Worm (Caenorhabditis elegans) whole organism, mixed stage, embryonic: ENCODE data around the gene R10E9.4.
A peak's percentile ranks its signal among the peaks of the same experiment; 100 is the strongest.

ENCODE experiments used
- M03D4.4 ChIP-seq: sonication (generic microtip); optimal IDR thresholded peaks from 2 replicates; lab custom pipeline; 2017; ENCODE audit warnings: mild to moderate bottlenecking, missing genetic modification characterization, missing compliant biosample characterization
- bed-3 ChIP-seq: fragments of 200-800 bp; sonication (Bioruptor generic); optimal IDR thresholded peaks from 3 replicates; lab custom pipeline; 2018; ENCODE audit warnings: mild to moderate bottlenecking, missing genetic modification characterization, moderate library complexity, missing compliant biosample characterization
- blmp-1 ChIP-seq: fragments of 150-350 bp; optimal IDR thresholded peaks from 2 replicates; lab custom pipeline; 2014; ENCODE audit warnings: missing biosample characterization, missing genetic modification characterization
- ceh-39 ChIP-seq: fragments of 150-350 bp; optimal IDR thresholded peaks from 2 replicates; lab custom pipeline; 2014; ENCODE audit warnings: missing biosample characterization, missing genetic modification characterization
- ceh-43 ChIP-seq: fragments of 200-800 bp; sonication (Bioruptor generic); optimal IDR thresholded peaks from 2 replicates; lab custom pipeline; 2018; ENCODE audit warnings: mild to moderate bottlenecking, missing genetic modification characterization, moderate library complexity, missing compliant biosample characterization
- ceh-83 ChIP-seq: fragments of 200-800 bp; sonication (Bioruptor generic); optimal IDR thresholded peaks from 2 replicates; lab custom pipeline; 2018; ENCODE audit warnings: mild to moderate bottlenecking, missing genetic modification characterization, missing compliant biosample characterization
- ces-1 ChIP-seq: fragments of 150-350 bp; optimal IDR thresholded peaks from 2 replicates; lab custom pipeline; 2014; ENCODE audit warnings: missing biosample characterization, missing genetic modification reagents, missing genetic modification characterization
- elt-1 ChIP-seq: sonication (generic microtip); optimal IDR thresholded peaks from 2 replicates; lab custom pipeline; 2017; ENCODE audit warnings: missing genetic modification characterization, mild to moderate bottlenecking, missing compliant biosample characterization, antibody characterized with exemption, moderate library complexity, borderline replicate concordance; ENCODE audit not compliant: insufficient read depth
- elt-3 ChIP-seq: fragments of 150-350 bp; optimal IDR thresholded peaks from 2 replicates; lab custom pipeline; 2014; ENCODE audit warnings: missing biosample characterization, missing genetic modification characterization
- ham-2 ChIP-seq: fragments of 200-800 bp; sonication (Bioruptor generic); optimal IDR thresholded peaks from 2 replicates; lab custom pipeline; 2018; ENCODE audit warnings: mild to moderate bottlenecking, missing genetic modification characterization, missing compliant biosample characterization
- hlh-1 ChIP-seq: fragments of 150-350 bp; optimal IDR thresholded peaks from 2 replicates; lab custom pipeline; 2014; ENCODE audit warnings: missing biosample characterization, missing genetic modification reagents, missing genetic modification characterization
- lin-32 ChIP-seq: fragments of 200-800 bp; sonication (Bioruptor generic); optimal IDR thresholded peaks from 2 replicates; lab custom pipeline; 2018; ENCODE audit warnings: mild to moderate bottlenecking, missing genetic modification characterization, missing compliant biosample characterization
- lsy-2 ChIP-seq: fragments of 150-350 bp; optimal IDR thresholded peaks from 2 replicates; lab custom pipeline; 2014; ENCODE audit warnings: missing biosample characterization, missing genetic modification characterization
- mep-1 ChIP-seq: fragments of 150-350 bp; optimal IDR thresholded peaks from 2 replicates; lab custom pipeline; 2017; ENCODE audit warnings: missing biosample characterization, missing genetic modification reagents, missing genetic modification characterization, inconsistent platforms
- nhr-2 ChIP-seq: fragments of 150-350 bp; optimal IDR thresholded peaks from 2 replicates; lab custom pipeline; 2014; ENCODE audit warnings: missing biosample characterization, missing genetic modification characterization
- nhr-237 ChIP-seq: fragments of 150-350 bp; optimal IDR thresholded peaks from 2 replicates; lab custom pipeline; 2014; ENCODE audit warnings: missing biosample characterization, missing genetic modification characterization
- nhr-28 ChIP-seq: fragments of 150-350 bp; optimal IDR thresholded peaks from 2 replicates; lab custom pipeline; 2014; ENCODE audit warnings: missing biosample characterization, missing genetic modification characterization
- nhr-76 ChIP-seq: sonication (generic microtip); optimal IDR thresholded peaks from 2 replicates; lab custom pipeline; 2017; ENCODE audit warnings: missing biosample characterization, missing genetic modification characterization
- pha-4 ChIP-seq: fragments of 150-350 bp; optimal IDR thresholded peaks from 2 replicates; lab custom pipeline; 2018; ENCODE audit warnings: missing biosample characterization, missing genetic modification reagents, missing genetic modification characterization
- sem-2 ChIP-seq: fragments of 200-800 bp; sonication (Bioruptor generic); optimal IDR thresholded peaks from 2 replicates; lab custom pipeline; 2018; ENCODE audit warnings: mild to moderate bottlenecking, missing genetic modification characterization, missing compliant biosample characterization
- snpc-4 ChIP-seq: fragments of 150-350 bp; optimal IDR thresholded peaks from 2 replicates; lab custom pipeline; 2014; ENCODE audit warnings: missing biosample characterization, missing genetic modification characterization
- tbx-8 ChIP-seq: fragments of 200-800 bp; sonication (Bioruptor generic); optimal IDR thresholded peaks from 2 replicates; lab custom pipeline; 2018; ENCODE audit warnings: mild to moderate bottlenecking, missing genetic modification characterization, moderate library complexity, missing compliant biosample characterization
- unc-120 ChIP-seq: sonication (generic microtip); optimal IDR thresholded peaks from 2 replicates; lab custom pipeline; 2017; ENCODE audit warnings: missing genetic modification characterization, missing compliant biosample characterization; ENCODE audit not compliant: poor library complexity, severe bottlenecking
- unc-39 ChIP-seq: fragments of 150-350 bp; optimal IDR thresholded peaks from 2 replicates; lab custom pipeline; 2014; ENCODE audit warnings: missing biosample characterization, missing genetic modification characterization
- unc-62 ChIP-seq: fragments of 150-350 bp; optimal IDR thresholded peaks from 2 replicates; lab custom pipeline; 2014; ENCODE audit warnings: missing biosample characterization, missing genetic modification reagents, missing genetic modification characterization
- zip-8 ChIP-seq: fragments of 150-350 bp; optimal IDR thresholded peaks from 2 replicates; lab custom pipeline; 2014; ENCODE audit warnings: missing biosample characterization, missing genetic modification characterization
- ztf-11 ChIP-seq: fragments of 150-350 bp; optimal IDR thresholded peaks from 2 replicates; lab custom pipeline; 2014; ENCODE audit warnings: missing biosample characterization, missing genetic modification characterization

Gene R10E9.4

DNA sequence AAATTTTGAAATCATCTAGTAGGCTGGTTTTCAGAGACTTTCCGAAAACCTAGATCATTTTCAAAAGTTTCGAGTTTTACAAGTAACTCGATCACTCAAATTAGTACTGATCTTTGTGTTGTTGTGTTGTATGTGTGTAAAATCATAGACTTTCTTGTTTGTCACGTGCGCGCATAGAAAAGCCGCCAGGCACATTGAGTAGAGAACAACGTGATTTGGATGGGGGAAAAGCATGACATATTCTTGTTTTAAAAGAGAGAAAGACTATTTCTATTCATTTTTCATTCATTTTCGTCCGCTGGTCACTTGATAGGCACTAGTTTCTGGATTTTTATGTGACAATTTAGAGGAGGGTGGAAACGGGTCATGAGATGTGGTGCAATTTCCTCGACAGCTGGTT lies 18.4 kb downstream of the R10E9.4 start:
- no peak for TF ChIP-seq ztf-11
- TF ChIP-seq ham-2 (GFP tag; lab: Kevin White, UChicago): no peak
- TF ChIP-seq elt-3 (tag; lab: Kevin White, UChicago): no peak
- TF ChIP-seq nhr-28 (tag; lab: Kevin White, UChicago): no peak
- no peak for TF ChIP-seq mep-1 (tag; lab: Kevin White, UChicago)
- no peak for TF ChIP-seq nhr-76 (tag; lab: Kevin White, UChicago)

DNA sequence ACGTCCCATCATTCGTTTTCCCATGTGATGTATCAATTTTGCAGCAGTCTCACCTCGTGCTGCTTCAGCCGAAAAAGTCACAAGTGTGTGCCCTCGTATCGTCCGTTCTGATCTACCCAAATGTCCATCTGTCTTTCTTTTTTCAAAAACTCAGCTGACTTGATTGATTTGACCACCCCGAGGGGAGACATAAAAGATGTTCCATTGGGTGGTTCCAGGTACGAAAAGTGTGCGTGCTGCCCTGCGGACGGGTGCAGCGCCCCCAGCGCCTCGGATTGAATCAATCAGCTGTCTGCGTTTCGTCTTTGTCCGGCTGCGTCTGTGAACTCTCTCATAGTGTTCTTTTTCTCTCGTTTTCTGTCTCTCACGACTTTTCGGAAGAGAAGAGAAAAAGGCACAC lies 19.4 kb downstream of the R10E9.4 start:
- TF ChIP-seq unc-120 (peak; percentile 18), ces-1 (GFP tag; lab: Kevin White, UChicago) (peak; percentile 62), lin-32 (GFP tag; lab: Kevin White, UChicago) (no peak), hlh-1 (tag; lab: Kevin White, UChicago) (peak; percentile 21), unc-62 (GFP tag; lab: Kevin White, UChicago) (peak; percentile 27)

DNA sequence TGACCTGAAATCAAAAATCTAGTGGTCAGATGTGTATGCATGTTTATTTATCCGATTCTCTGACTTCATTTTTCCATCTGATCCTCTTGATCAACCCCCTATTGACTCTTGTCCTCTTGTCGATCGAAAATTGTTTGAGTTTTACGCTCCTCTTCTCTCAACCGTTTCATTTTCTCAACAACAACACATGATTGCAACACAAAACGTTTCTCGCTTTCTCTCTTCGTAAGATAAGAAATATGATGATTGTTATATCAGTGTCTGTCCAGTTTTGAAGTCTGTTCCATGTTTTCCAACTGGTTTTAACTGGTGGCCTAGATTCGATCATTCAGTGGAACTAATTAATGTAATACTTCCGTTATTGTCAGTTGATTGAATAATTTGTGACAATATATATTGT lies 20.5 kb downstream of the R10E9.4 start:
- TF ChIP-seq nhr-28 (tag; lab: Kevin White, UChicago) (no peak), unc-62 (GFP tag; lab: Kevin White, UChicago) (peak; percentile 34)

DNA sequence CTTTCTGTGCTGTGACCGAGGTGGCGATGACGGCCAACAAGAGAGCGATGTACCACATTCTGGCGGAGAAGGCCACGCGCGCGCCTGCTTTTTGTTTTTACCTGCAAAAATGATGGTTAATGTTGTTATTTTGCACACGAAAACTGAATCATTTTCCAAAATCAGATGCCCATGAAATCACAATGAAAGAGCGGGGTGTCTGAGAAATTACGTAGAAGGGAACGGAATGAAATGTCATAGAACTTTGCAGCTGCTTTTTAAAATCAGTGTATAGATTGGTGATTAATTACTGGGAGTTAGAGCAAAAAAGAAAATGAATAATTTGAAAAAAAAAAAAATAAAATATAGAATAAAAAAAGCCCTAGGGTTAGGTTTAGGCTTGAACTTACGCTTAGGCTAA lies 36.8 kb downstream of the R10E9.4 start, which contains the start of gene npl-10:
Gene npl-10, minus strand, starts transcription at position 101 of the 400 bp plus-strand sequence.
- TF ChIP-seq pha-4 (tag; lab: Kevin White, UChicago) (no peak), M03D4.4 (no peak)

DNA sequence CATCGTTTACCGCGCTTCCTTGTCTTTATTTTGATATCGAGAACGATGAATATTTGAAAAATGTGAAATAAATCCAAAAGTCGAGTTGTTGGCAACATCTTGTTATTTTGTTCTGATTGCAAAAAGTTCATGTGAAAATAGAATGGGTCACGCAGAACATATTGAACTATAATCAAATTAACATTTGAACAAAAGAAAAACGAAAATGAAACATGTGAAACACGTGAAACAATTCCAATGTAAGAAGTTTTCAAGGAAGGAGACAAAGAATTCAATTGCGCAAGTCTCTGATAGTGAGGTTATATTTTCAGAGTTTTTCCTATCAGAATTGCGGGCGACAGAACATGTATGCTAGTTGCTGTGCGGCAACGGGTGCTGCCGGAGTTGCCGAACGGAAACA lies 41.2 kb downstream of the R10E9.4 start, which contains the start of gene F37A8.2:
Gene F37A8.2, minus strand, starts transcription at position 101 of the 400 bp plus-strand sequence.
- TF ChIP-seq unc-39 (tag; lab: Kevin White, UChicago): no peak
- TF ChIP-seq unc-62 (GFP tag; lab: Kevin White, UChicago): no peak
- no peak for TF ChIP-seq nhr-76 (tag; lab: Kevin White, UChicago)
- no peak for TF ChIP-seq zip-8 (tag; lab: Kevin White, UChicago)
- TF ChIP-seq hlh-1 (tag; lab: Kevin White, UChicago): no peak
- no peak for TF ChIP-seq lin-32 (GFP tag; lab: Kevin White, UChicago)
- TF ChIP-seq tbx-8 (GFP tag; lab: Kevin White, UChicago): no peak
- no peak for TF ChIP-seq ceh-43 (GFP tag; lab: Kevin White, UChicago)
- no peak for TF ChIP-seq ceh-39 (tag; lab: Kevin White, UChicago)
- no peak for TF ChIP-seq nhr-28 (tag; lab: Kevin White, UChicago)
- no peak for TF ChIP-seq snpc-4 (tag; lab: Kevin White, UChicago)
- no peak for TF ChIP-seq unc-120
- no peak for TF ChIP-seq ztf-11
- no peak for TF ChIP-seq nhr-2 (tag; lab: Kevin White, UChicago)
- no peak for TF ChIP-seq sem-2 (GFP tag; lab: Kevin White, UChicago)
- TF ChIP-seq M03D4.4: no peak

DNA sequence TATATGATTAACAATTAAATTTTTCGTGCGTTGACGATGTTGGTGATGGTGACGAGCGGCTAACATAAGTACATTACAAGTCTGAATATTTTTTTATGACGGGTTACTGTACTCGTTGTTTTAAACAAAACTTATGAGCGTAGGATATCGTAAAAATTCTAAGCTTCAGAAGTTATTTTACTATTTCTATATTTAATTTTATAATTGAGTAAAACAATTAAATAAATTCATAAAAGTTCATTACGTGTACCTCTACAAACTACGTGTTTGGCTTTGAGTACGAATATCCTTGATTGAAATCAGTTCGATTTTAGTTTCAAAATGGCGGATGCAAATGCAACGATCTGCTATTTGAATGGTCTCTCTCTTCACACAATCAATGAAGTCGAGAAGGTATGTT lies 44.5 kb downstream of the R10E9.4 start, which contains the start of gene F37A8.1:
Gene F37A8.1, plus strand, starts transcription at position 301 of the 400 bp plus-strand sequence.
- TF ChIP-seq lin-32 (GFP tag; lab: Kevin White, UChicago): no peak
- TF ChIP-seq ceh-83: no peak
- no peak for TF ChIP-seq elt-1 (tag; lab: Kevin White, UChicago)
- no peak for TF ChIP-seq blmp-1 (tag; lab: Kevin White, UChicago)
- no peak for TF ChIP-seq ceh-39 (tag; lab: Kevin White, UChicago)
- TF ChIP-seq bed-3 (GFP tag; lab: Kevin White, UChicago): no peak
- TF ChIP-seq nhr-2 (tag; lab: Kevin White, UChicago): no peak
- TF ChIP-seq lsy-2: no peak
- no peak for TF ChIP-seq sem-2 (GFP tag; lab: Kevin White, UChicago)
- no peak for TF ChIP-seq ham-2 (GFP tag; lab: Kevin White, UChicago)
- no peak for TF ChIP-seq ztf-11
- no peak for TF ChIP-seq ces-1 (GFP tag; lab: Kevin White, UChicago)
- no peak for TF ChIP-seq mep-1 (tag; lab: Kevin White, UChicago)
- TF ChIP-seq nhr-237: no peak
- TF ChIP-seq unc-62 (GFP tag; lab: Kevin White, UChicago): no peak
- no peak for TF ChIP-seq tbx-8 (GFP tag; lab: Kevin White, UChicago)
- TF ChIP-seq hlh-1 (tag; lab: Kevin White, UChicago): no peak
